Fruit fly (Drosophila melanogaster) whole organism, embryonic: Measurements from ENCODE around the gene Pax.

ENCODE experiments used
- Awh ChIP-seq: fragments of 200-800 bp; sonication (Bioruptor generic); IDR thresholded peaks from 2 replicates; pipeline ENCODE4, ENCODE4 v1.3.6; 2022; ENCODE audit warnings: missing biosample characterization, missing genetic modification characterization
- CG10959 ChIP-seq: fragments of 200-800 bp; sonication (Bioruptor generic); IDR thresholded peaks from 2 replicates; pipeline ENCODE4 v1.3.6; 2022; ENCODE audit warnings: missing biosample characterization, missing genetic modification characterization
- CG11247 ChIP-seq: fragments of 200-800 bp; sonication (Bioruptor generic); IDR thresholded peaks from 2 replicates; pipeline ENCODE4 v1.3.6; 2022; ENCODE audit warnings: missing biosample characterization, missing genetic modification characterization
- CG11504 ChIP-seq: fragments of 200-800 bp; sonication (Bioruptor generic); optimal IDR thresholded peaks from 3 replicates; lab custom pipeline; 2019; ENCODE audit warnings: missing biosample characterization, mild to moderate bottlenecking, missing genetic modification characterization, moderate library complexity
- CG1603 ChIP-seq: fragments of 200-800 bp; sonication (Bioruptor generic); optimal IDR thresholded peaks from 2 replicates; lab custom pipeline; 2019; ENCODE audit warnings: missing biosample characterization, mild to moderate bottlenecking, missing genetic modification characterization, moderate library complexity
- CG1832 ChIP-seq: fragments of 200-800 bp; sonication (Bioruptor generic); optimal IDR thresholded peaks from 2 replicates; lab custom pipeline; 2017; ENCODE audit warnings: missing biosample characterization, mild to moderate bottlenecking, missing genetic modification characterization, inconsistent platforms
- CG2199 ChIP-seq: fragments of 200-800 bp; sonication (Bioruptor generic); IDR thresholded peaks from 3 replicates; pipeline ENCODE4 v1.3.6; 2022; ENCODE audit warnings: missing biosample characterization, missing genetic modification characterization
- CG2875 ChIP-seq: fragments of 200-800 bp; sonication (Bioruptor generic); optimal IDR thresholded peaks from 2 replicates; lab custom pipeline; 2017; ENCODE audit warnings: missing biosample characterization, mild to moderate bottlenecking, missing genetic modification characterization, missing genetic modification reagents
- CG4820 ChIP-seq: fragments of 200-800 bp; sonication (Bioruptor generic); optimal IDR thresholded peaks from 3 replicates; lab custom pipeline; 2016; ENCODE audit warnings: missing biosample characterization, missing genetic modification characterization
- CG6689 ChIP-seq: fragments of 200-800 bp; sonication (Bioruptor generic); IDR thresholded peaks from 2 replicates; pipeline ENCODE4 v1.3.6; 2022; ENCODE audit warnings: missing biosample characterization, missing genetic modification characterization
- CG7357 ChIP-seq: fragments of 200-800 bp; sonication (Bioruptor generic); IDR thresholded peaks from 3 replicates; pipeline ENCODE4 v1.3.6; 2022; ENCODE audit warnings: missing biosample characterization, missing genetic modification characterization
- CG7839 ChIP-seq: fragments of 200-800 bp; sonication (Bioruptor generic); optimal IDR thresholded peaks from 3 replicates; lab custom pipeline; 2018; ENCODE audit warnings: missing biosample characterization, mild to moderate bottlenecking, missing genetic modification characterization, moderate library complexity
- E2f1 ChIP-seq: fragments of 200-800 bp; sonication (Bioruptor generic); IDR thresholded peaks from 2 replicates; pipeline ENCODE4 v1.3.6; 2022; ENCODE audit warnings: missing biosample characterization, missing genetic modification characterization
- H2.0 ChIP-seq: fragments of 200-800 bp; sonication (Bioruptor generic); IDR thresholded peaks from 2 replicates; pipeline ENCODE4 v1.3.6; 2022; ENCODE audit warnings: missing biosample characterization, missing genetic modification characterization
- Hr3 ChIP-seq: fragments of 200-800 bp; sonication (Bioruptor generic); optimal IDR thresholded peaks from 3 replicates; lab custom pipeline; 2016; ENCODE audit warnings: missing biosample characterization, missing genetic modification characterization
- Jarid2 ChIP-seq: fragments of 200-800 bp; sonication (Bioruptor generic); optimal IDR thresholded peaks from 3 replicates; lab custom pipeline; 2017; ENCODE audit warnings: mild to moderate bottlenecking, missing biosample characterization, missing genetic modification reagents, missing genetic modification characterization
- Lhr ChIP-seq: fragments of 200-800 bp; sonication (Bioruptor generic); optimal IDR thresholded peaks from 3 replicates; lab custom pipeline; 2017; ENCODE audit warnings: mild to moderate bottlenecking, missing biosample characterization, missing genetic modification reagents, missing genetic modification characterization
- Mrtf ChIP-seq: fragments of 200-800 bp; sonication (Bioruptor generic); IDR thresholded peaks from 3 replicates; pipeline ENCODE4 v1.3.6; 2022; ENCODE audit warnings: missing biosample characterization, missing genetic modification characterization
- NC2α ChIP-seq: fragments of 200-800 bp; sonication (Bioruptor generic); optimal IDR thresholded peaks from 2 replicates; lab custom pipeline; 2016; ENCODE audit warnings: missing biosample characterization, missing genetic modification characterization
- NFAT ChIP-seq: fragments of 200-800 bp; sonication (Bioruptor generic); IDR thresholded peaks from 2 replicates; pipeline ENCODE4 v1.3.6; 2022; ENCODE audit warnings: missing biosample characterization, missing genetic modification characterization
- Oaz ChIP-seq: fragments of 200-800 bp; sonication (Bioruptor generic); IDR thresholded peaks from 2 replicates; pipeline ENCODE4 v1.3.6; 2022; ENCODE audit warnings: missing biosample characterization, missing genetic modification characterization
- Scr ChIP-seq: fragments of 200-800 bp; sonication (Bioruptor generic); IDR thresholded peaks from 2 replicates; pipeline ENCODE4 v1.3.6; 2022; ENCODE audit warnings: missing biosample characterization, missing genetic modification characterization; ENCODE audit not compliant: partially characterized antibody
- al ChIP-seq: fragments of 200-800 bp; sonication (Bioruptor generic); IDR thresholded peaks from 2 replicates; pipeline ENCODE4 v1.3.6; 2022; ENCODE audit warnings: missing biosample characterization, missing genetic modification characterization
- ara ChIP-seq: fragments of 200-800 bp; sonication (Bioruptor generic); IDR thresholded peaks from 2 replicates; pipeline ENCODE4 v1.3.6; 2022; ENCODE audit warnings: missing biosample characterization, missing genetic modification characterization
- ase ChIP-seq: fragments of 200-800 bp; sonication (Bioruptor generic); IDR thresholded peaks from 3 replicates; pipeline ENCODE4 v1.3.6; 2022; ENCODE audit warnings: missing biosample characterization, missing genetic modification characterization
- ato ChIP-seq: fragments of 200-800 bp; sonication (Bioruptor generic); IDR thresholded peaks from 2 replicates; pipeline ENCODE4 v1.3.6; 2022; ENCODE audit warnings: missing biosample characterization, missing genetic modification characterization; ENCODE audit not compliant: partially characterized antibody
- crol ChIP-seq: fragments of 200-800 bp; sonication (Bioruptor generic); IDR thresholded peaks from 2 replicates; pipeline ENCODE4 v1.3.6; 2022; ENCODE audit warnings: missing biosample characterization, missing genetic modification characterization
- dpn ChIP-seq, 2 experiments: fragments of 200-800 bp; sonication (Bioruptor generic); optimal IDR thresholded peaks; 3 replicates each; lab custom pipeline; 2016; ENCODE audit warnings: missing biosample characterization in 2 of 2, missing genetic modification characterization in 2 of 2
- dysf ChIP-seq: fragments of 200-800 bp; sonication (Bioruptor generic); IDR thresholded peaks from 3 replicates; pipeline ENCODE4 v1.3.6; 2022; ENCODE audit warnings: missing biosample characterization, missing genetic modification characterization
- en ChIP-seq: fragments of 200-800 bp; sonication (Bioruptor generic); optimal IDR thresholded peaks from 2 replicates; lab custom pipeline; 2016; ENCODE audit warnings: missing biosample characterization, missing genetic modification characterization
- esg ChIP-seq: fragments of 200-800 bp; sonication (Bioruptor generic); conservative IDR thresholded peaks from 2 replicates; pipeline ENCODE4 v1.3.6; 2022; ENCODE audit warnings: missing biosample characterization, missing genetic modification characterization
- fu2 ChIP-seq: fragments of 200-800 bp; sonication (Bioruptor generic); optimal IDR thresholded peaks from 2 replicates; lab custom pipeline; 2016; ENCODE audit warnings: missing biosample characterization, missing genetic modification characterization
- gce ChIP-seq: fragments of 200-800 bp; sonication (Bioruptor generic); IDR thresholded peaks from 3 replicates; pipeline ENCODE4 v1.3.6; 2022; ENCODE audit warnings: missing biosample characterization, missing genetic modification characterization
- gem ChIP-seq: fragments of 200-800 bp; sonication (Bioruptor generic); optimal IDR thresholded peaks from 2 replicates; lab custom pipeline; 2019; ENCODE audit warnings: missing biosample characterization, mild to moderate bottlenecking, missing genetic modification characterization, moderate library complexity
- grau ChIP-seq: fragments of 200-800 bp; optimal IDR thresholded peaks from 3 replicates; lab custom pipeline; 2019; ENCODE audit warnings: missing biosample characterization, mild to moderate bottlenecking, missing genetic modification characterization, moderate library complexity
- gsb ChIP-seq: fragments of 200-800 bp; sonication (Bioruptor generic); IDR thresholded peaks from 2 replicates; pipeline ENCODE4 v1.3.6; 2022; ENCODE audit warnings: missing biosample characterization, missing genetic modification characterization
- hb ChIP-seq: fragments of 200-800 bp; sonication (Bioruptor generic); IDR thresholded peaks from 3 replicates; pipeline ENCODE4 v1.3.6; 2022; ENCODE audit warnings: missing biosample characterization, missing genetic modification characterization; ENCODE audit not compliant: partially characterized antibody
- lov ChIP-seq, 2 experiments: fragments of 200-800 bp in 1 of 2; fragments of >200 bp in 1 of 2; sonication (Bioruptor generic) in 1 of 2; IDR thresholded peaks in 1 of 2; optimal IDR thresholded peaks in 1 of 2; 2 replicates in 1 of 2; 3 replicates in 1 of 2; pipeline versions ENCODE4 v1.3.6 to Lab custom; 2017 to 2022; ENCODE audit warnings: missing biosample characterization in 1 of 2, missing genetic modification characterization in 1 of 2
- nom ChIP-seq: fragments of 200-800 bp; sonication (Bioruptor generic); optimal IDR thresholded peaks from 2 replicates; lab custom pipeline; 2017; ENCODE audit warnings: missing biosample characterization, missing genetic modification characterization, mild to moderate bottlenecking, moderate library complexity, missing genetic modification reagents
- pho ChIP-seq: fragments of 200-800 bp; sonication (Bioruptor generic); optimal IDR thresholded peaks from 2 replicates; lab custom pipeline; 2016; ENCODE audit warnings: missing biosample characterization, missing genetic modification characterization
- phol ChIP-seq: fragments of 200-800 bp; sonication (Bioruptor generic); optimal IDR thresholded peaks from 3 replicates; lab custom pipeline; 2018; ENCODE audit warnings: missing biosample characterization, mild to moderate bottlenecking, missing genetic modification characterization, moderate library complexity
- prd ChIP-seq, 3 experiments: fragments of >200 bp in 2 of 3; fragments of 200-800 bp in 1 of 3; sonication (Bioruptor generic) in 1 of 3; optimal IDR thresholded peaks in 2 of 3; IDR thresholded peaks in 1 of 3; 2 replicates in 2 of 3; 3 replicates in 1 of 3; pipeline versions ENCODE4 v1.3.6 to Lab custom; 2017 to 2022; ENCODE audit warnings: missing biosample characterization in 1 of 3, missing genetic modification characterization in 1 of 3
- sens ChIP-seq: fragments of 200-800 bp; sonication (Bioruptor generic); peaks from one replicate; lab custom pipeline; 2016; ENCODE audit warnings: missing biosample characterization, missing genetic modification characterization
- shn ChIP-seq: fragments of 200-800 bp; sonication (Bioruptor generic); optimal IDR thresholded peaks from 3 replicates; lab custom pipeline; 2016; ENCODE audit warnings: missing biosample characterization, missing genetic modification characterization
- slbo ChIP-seq: fragments of 200-800 bp; sonication (Bioruptor generic); IDR thresholded peaks from 2 replicates; pipeline ENCODE4 v1.3.6; 2022; ENCODE audit warnings: missing biosample characterization, missing genetic modification characterization
- sob ChIP-seq: fragments of 200-800 bp; sonication (Bioruptor generic); IDR thresholded peaks from 2 replicates; pipeline ENCODE4 v1.3.6; 2022; ENCODE audit warnings: missing biosample characterization, missing genetic modification characterization
- tgo ChIP-seq: fragments of 200-800 bp; sonication (Bioruptor generic); IDR thresholded peaks from 3 replicates; pipeline ENCODE4 v1.3.6; 2022; ENCODE audit warnings: missing biosample characterization, missing genetic modification characterization
- twi ChIP-seq: fragments of 200-800 bp; optimal IDR thresholded peaks from 2 replicates; lab custom pipeline; 2019; ENCODE audit warnings: missing biosample characterization, mild to moderate bottlenecking, missing genetic modification characterization, moderate library complexity
- zen2 ChIP-seq: fragments of 200-800 bp; sonication (Bioruptor generic); IDR thresholded peaks from 3 replicates; pipeline ENCODE4 v1.3.6; 2022; ENCODE audit warnings: missing biosample characterization, missing genetic modification characterization; ENCODE audit not compliant: partially characterized antibody

Gene Pax

dm6 chr2L:19424307-19424902 is 2.0 kb downstream of the Pax start (continued):
- peak; percentile 5 for TF ChIP-seq CG1603
- TF ChIP-seq H2.0 (GFP tag; lab: Robert Waterston, UW): peak; percentile 3; the same call in 1 of the 2 replicates
- TF ChIP-seq NC2α (GFP tag; lab: Kevin White, UChicago): no peak
- TF ChIP-seq CG11504 (tag; lab: Kevin White, UChicago): no peak
- no peak for TF ChIP-seq crol (GFP tag; lab: Robert Waterston, UW)
- no peak for TF ChIP-seq CG2875
- TF ChIP-seq twi (tag; lab: Kevin White, UChicago): no peak
- no peak for TF ChIP-seq fu2 (GFP tag; lab: Kevin White, UChicago)
- TF ChIP-seq tgo (GFP tag; lab: Robert Waterston, UW): no peak
- TF ChIP-seq CG1832 (GFP tag; lab: Kevin White, UChicago): no peak
- TF ChIP-seq Oaz (GFP tag; lab: Robert Waterston, UW): no peak
- TF ChIP-seq zen2: no peak
- TF ChIP-seq ara (GFP tag; lab: Robert Waterston, UW): 0 out of 2 replicates have a peak, but pooled peaks have one; percentile 18
- TF ChIP-seq CG11247 (GFP tag; lab: Robert Waterston, UW): no peak
- TF ChIP-seq CG7839 (tag; lab: Kevin White, UChicago): no peak
- TF ChIP-seq CG7357 (GFP tag; lab: Robert Waterston, UW): no peak
- no peak for TF ChIP-seq CG10959 (GFP tag; lab: Robert Waterston, UW)
- no peak for TF ChIP-seq en (GFP tag; lab: Kevin White, UChicago)
- TF ChIP-seq CG6689 (GFP tag; lab: Robert Waterston, UW): 0 out of 2 replicates have a peak, but pooled peaks have one; percentile 8
- no peak for TF ChIP-seq Jarid2 (GFP tag; lab: Kevin White, UChicago)
- peak; percentile 74 for TF ChIP-seq grau (tag; lab: Kevin White, UChicago)
- no peak for TF ChIP-seq CG4820 (GFP tag; lab: Kevin White, UChicago)
- TF ChIP-seq ato (GFP tag; lab: Robert Waterston, UW): no peak
- no peak for TF ChIP-seq lov (optimal IDR thresholded peaks at IDR 0.05; lab: Kevin White, UChicago)
- no peak for TF ChIP-seq lov (GFP tag; IDR thresholded peaks at IDR 0.05; lab: Robert Waterston, UW)
- TF ChIP-seq esg: no peak
- TF ChIP-seq shn: no peak
- no peak for TF ChIP-seq dpn (GFP tag; optimal IDR thresholded peaks at IDR 0.05; lab: Kevin White, UChicago)
- TF ChIP-seq phol (tag; lab: Kevin White, UChicago): no peak
- TF ChIP-seq nom (GFP tag; lab: Kevin White, UChicago): no peak
- no peak for TF ChIP-seq NFAT
- TF ChIP-seq E2f1 (GFP tag; lab: Robert Waterston, UW): 0 out of 2 replicates have a peak, but pooled peaks have one; percentile 20
- TF ChIP-seq Awh: no peak
- 0 out of 2 replicates have a peak, but pooled peaks have one; percentile 8 for TF ChIP-seq sob (GFP tag; lab: Robert Waterston, UW)
- TF ChIP-seq Lhr (GFP tag; lab: Kevin White, UChicago): no peak
- no peak for TF ChIP-seq al (GFP tag; lab: Robert Waterston, UW)
- TF ChIP-seq Mrtf: no peak
- TF ChIP-seq Scr (GFP tag; lab: Robert Waterston, UW): no peak
- no peak for TF ChIP-seq hb (GFP tag; lab: Robert Waterston, UW)
- TF ChIP-seq slbo (GFP tag; lab: Robert Waterston, UW): peak; percentile 25; the same call in 1 of the 2 replicates
- TF ChIP-seq gem: no peak
- TF ChIP-seq gsb (GFP tag; lab: Robert Waterston, UW): no peak
- peak; percentile 13; the same call in 1 of the 3 replicates for TF ChIP-seq dysf (GFP tag; lab: Robert Waterston, UW)
- no peak for TF ChIP-seq gce (GFP tag; lab: Robert Waterston, UW)
- 0 out of 3 replicates have a peak, but pooled peaks have one; percentile 19 for TF ChIP-seq CG2199 (GFP tag; lab: Robert Waterston, UW)
- 0 out of 3 replicates have a peak, but pooled peaks have one; percentile 20 for TF ChIP-seq ase (GFP tag; lab: Robert Waterston, UW)
- peak; percentile 3 for TF ChIP-seq pho
- TF ChIP-seq sens (GFP tag; lab: Kevin White, UChicago): peak; percentile 82
- no peak for TF ChIP-seq prd (optimal IDR thresholded peaks at IDR 0.05; lab: Kevin White, UChicago)
- 0 out of 3 replicates have a peak, but pooled peaks have one; percentile 9 for TF ChIP-seq prd (GFP tag; IDR thresholded peaks at IDR 0.05; lab: Robert Waterston, UW)
- no peak for TF ChIP-seq Hr3 (GFP tag; lab: Kevin White, UChicago)
